Fruit fly (Drosophila melanogaster) whole organism: ENCODE measurements around the gene park.

Experiments used
- pan ChIP-seq: fragments of >200 bp; optimal IDR thresholded peaks from 2 replicates; lab custom pipeline; 2017
- psq ChIP-seq: fragments of >200 bp; optimal IDR thresholded peaks from 2 replicates; lab custom pipeline; 2017

dm6 chr3L:21204581-21205495, 8.2 kb upstream of the park start:
- no peak for TF ChIP-seq pan (lab: Kevin White, UChicago)
- TF ChIP-seq psq (lab: Kevin White, UChicago), result no peak
